Worm (Caenorhabditis elegans): ENCODE results near the gene srx-6.

DNA sequence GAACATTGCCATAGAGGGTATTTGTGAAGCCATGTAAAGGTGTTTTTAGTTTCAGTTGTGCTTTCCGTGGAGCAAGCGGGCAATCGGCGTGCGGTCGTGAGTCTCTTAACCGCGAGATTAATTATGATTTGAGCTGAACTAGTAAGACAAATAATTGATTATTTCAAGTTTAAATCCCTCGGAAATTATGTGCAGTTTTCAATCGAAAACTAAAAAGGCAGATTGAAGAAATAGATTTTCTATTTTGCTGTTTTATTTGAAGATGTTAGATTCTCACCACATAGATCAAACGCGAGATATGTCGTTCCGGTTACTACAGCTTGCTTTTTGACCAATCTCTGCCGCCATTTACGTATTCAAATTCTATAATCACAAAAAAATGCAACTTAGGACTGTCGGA is 31.1 kb downstream of the srx-6 start, which contains the start of gene C13A2.3:
- TF ChIP-seq ceh-40 (GFP tag; IDR thresholded peaks at IDR 0.05) (no peak), dpl-1 (GFP tag; optimal IDR thresholded peaks at IDR 0.05) (no peak), hrde-1 (tag; optimal IDR thresholded peaks at IDR 0.05; ENCODE audit: borderline replicate concordance) (no peak), K11D2.4 (GFP tag; IDR thresholded peaks at IDR 0.05) (no peak), ceh-58 (GFP tag; IDR thresholded peaks at IDR 0.05) (no peak)

All from whole organism, young adult.